Fruit fly (Drosophila melanogaster) whole organism, wandering third instar larva: ENCODE results near the gene Ir67a.

Source experiments
- Abd-B ChIP-seq: fragments of >200 bp; optimal IDR thresholded peaks from 2 replicates; lab custom pipeline; 2017; ENCODE audit warnings: missing biosample characterization, missing genetic modification characterization
- CG32264 ChIP-seq: fragments of 200-800 bp; sonication (Bioruptor generic); optimal IDR thresholded peaks from 2 replicates; lab custom pipeline; 2016; ENCODE audit warnings: missing biosample characterization, missing genetic modification characterization
- CG9705 ChIP-seq: fragments of 200-800 bp; sonication (Bioruptor generic); optimal IDR thresholded peaks from 2 replicates; lab custom pipeline; 2018; ENCODE audit warnings: missing biosample characterization, mild to moderate bottlenecking, missing genetic modification characterization
- CrebA ChIP-seq: fragments of 200-800 bp; sonication (Bioruptor generic); optimal IDR thresholded peaks from 2 replicates; lab custom pipeline; 2016; ENCODE audit warnings: missing biosample characterization, mild to moderate bottlenecking, missing genetic modification characterization, borderline replicate concordance
- Dfd ChIP-seq: fragments of >200 bp; optimal IDR thresholded peaks from 2 replicates; lab custom pipeline; 2017; ENCODE audit warnings: missing biosample characterization, missing genetic modification characterization
- Dif ChIP-seq: fragments of 200-275, 200-300 bp; sonication (Bioruptor generic); optimal IDR thresholded peaks from 2 replicates; lab custom pipeline; 2018; ENCODE audit warnings: missing biosample characterization, missing genetic modification characterization; ENCODE audit not compliant: partially characterized antibody
- GATAd ChIP-seq: sonication (Bioruptor generic); optimal IDR thresholded peaks from 2 replicates; lab custom pipeline; 2016; ENCODE audit warnings: missing biosample characterization, missing genetic modification characterization
- HLH106 ChIP-seq: fragments of 200-800 bp; optimal IDR thresholded peaks from 3 replicates; lab custom pipeline; 2019; ENCODE audit warnings: missing biosample characterization, mild to moderate bottlenecking, missing genetic modification characterization, moderate library complexity
- Hnf4 ChIP-seq: fragments of 200-800 bp; sonication (Bioruptor generic); optimal IDR thresholded peaks from 2 replicates; lab custom pipeline; 2016; ENCODE audit warnings: missing biosample characterization, mild to moderate bottlenecking, missing genetic modification characterization
- Hr78 ChIP-seq: fragments of >200 bp; optimal IDR thresholded peaks from 2 replicates; lab custom pipeline; 2017; ENCODE audit warnings: missing biosample characterization, missing genetic modification characterization
- Hr83 ChIP-seq: fragments of 200-300 bp; sonication (Bioruptor generic); optimal IDR thresholded peaks from 2 replicates; lab custom pipeline; 2016; ENCODE audit warnings: missing biosample characterization, mild to moderate bottlenecking, missing genetic modification characterization, moderate library complexity; ENCODE audit not compliant: poor library complexity, severe bottlenecking
- Jra ChIP-seq: sonication (Bioruptor generic); optimal IDR thresholded peaks from 2 replicates; lab custom pipeline; 2016; ENCODE audit warnings: missing biosample characterization, missing genetic modification characterization
- Mio ChIP-seq: sonication (Bioruptor generic); optimal IDR thresholded peaks from 2 replicates; lab custom pipeline; 2016; ENCODE audit warnings: missing biosample characterization, missing genetic modification characterization
- Myc ChIP-seq: fragments of >200 bp; optimal IDR thresholded peaks from 2 replicates; lab custom pipeline; 2017
- N ChIP-seq: fragments of >200 bp; optimal IDR thresholded peaks from 2 replicates; lab custom pipeline; 2018; ENCODE audit warnings: missing biosample characterization, missing external identifiers, missing genetic modification characterization
- OdsH ChIP-seq: fragments of 200-800 bp; sonication (Bioruptor generic); optimal IDR thresholded peaks from 2 replicates; lab custom pipeline; 2016; ENCODE audit warnings: missing biosample characterization, mild to moderate bottlenecking, missing genetic modification characterization
- Rel ChIP-seq, 2 experiments: fragments of 200-800 bp; sonication (Bioruptor generic) in 1 of 2; optimal IDR thresholded peaks; 2 replicates in 1 of 2; 3 replicates in 1 of 2; lab custom pipeline; 2016 to 2019; ENCODE audit warnings: mild to moderate bottlenecking in 2 of 2, missing biosample characterization in 2 of 2, missing genetic modification characterization in 2 of 2, moderate library complexity in 1 of 2
- Sp1 ChIP-seq: fragments of 200-800 bp; sonication (Bioruptor generic); optimal IDR thresholded peaks from 3 replicates; lab custom pipeline; 2019; ENCODE audit warnings: missing biosample characterization, mild to moderate bottlenecking, missing genetic modification characterization, moderate library complexity
- Vsx2 ChIP-seq: fragments of 200-300, 225-300 bp; sonication (Bioruptor generic); optimal IDR thresholded peaks from 2 replicates; lab custom pipeline; 2018; ENCODE audit warnings: missing biosample characterization, missing genetic modification characterization; ENCODE audit not compliant: partially characterized antibody
- br ChIP-seq: fragments of 200-800 bp; sonication (Bioruptor generic); optimal IDR thresholded peaks from 2 replicates; lab custom pipeline; 2016; ENCODE audit warnings: missing biosample characterization, missing genetic modification characterization
- brk ChIP-seq: fragments of 200-800 bp; sonication (Bioruptor generic); optimal IDR thresholded peaks from 2 replicates; lab custom pipeline; 2016; ENCODE audit warnings: missing biosample characterization, mild to moderate bottlenecking, missing genetic modification characterization
- dl ChIP-seq, 2 experiments: fragments of 175-275, 200-275 bp in 1 of 2; fragments of 200-275 bp in 1 of 2; sonication (Bioruptor generic); optimal IDR thresholded peaks; lab custom pipeline; 2018; ENCODE audit warnings: mild to moderate bottlenecking in 2 of 2, missing biosample characterization in 2 of 2, missing genetic modification characterization in 2 of 2, moderate library complexity in 2 of 2; ENCODE audit not compliant: partially characterized antibody in 2 of 2, insufficient read depth in 1 of 2
- dmrt93B ChIP-seq: fragments of 200-800 bp; sonication (Bioruptor generic); optimal IDR thresholded peaks from 2 replicates; lab custom pipeline; 2018; ENCODE audit warnings: missing biosample characterization, mild to moderate bottlenecking, missing genetic modification characterization
- dsf ChIP-seq: sonication (Bioruptor generic); optimal IDR thresholded peaks from 2 replicates; lab custom pipeline; 2016; ENCODE audit warnings: missing biosample characterization, missing genetic modification characterization, borderline replicate concordance
- ey ChIP-seq: fragments of 200-800 bp; sonication (Bioruptor generic); optimal IDR thresholded peaks from 2 replicates; lab custom pipeline; 2016; ENCODE audit warnings: missing biosample characterization, missing genetic modification characterization
- foxo ChIP-seq, 2 experiments: fragments of 200-800 bp; sonication (Bioruptor generic); optimal IDR thresholded peaks; 2 replicates in 1 of 2; 3 replicates in 1 of 2; lab custom pipeline; 2016 to 2017; ENCODE audit warnings: missing biosample characterization in 2 of 2, missing genetic modification characterization in 2 of 2
- fru ChIP-seq: fragments of 200-800 bp; sonication (Bioruptor generic); optimal IDR thresholded peaks from 3 replicates; lab custom pipeline; 2016; ENCODE audit warnings: missing biosample characterization, mild to moderate bottlenecking, missing genetic modification characterization
- h ChIP-seq: fragments of 200-800 bp; sonication (Bioruptor generic); optimal IDR thresholded peaks from 3 replicates; lab custom pipeline; 2016; ENCODE audit warnings: missing biosample characterization, mild to moderate bottlenecking, missing genetic modification characterization
- jim ChIP-seq: fragments of 175-275, 200-325 bp; sonication (Bioruptor generic); optimal IDR thresholded peaks from 2 replicates; lab custom pipeline; 2016; ENCODE audit warnings: missing biosample characterization, mild to moderate bottlenecking, missing genetic modification characterization
- lola ChIP-seq: fragments of >200 bp; optimal IDR thresholded peaks from 2 replicates; lab custom pipeline; 2017; ENCODE audit warnings: missing biosample characterization, missing genetic modification characterization
- pan ChIP-seq: fragments of >200 bp; optimal IDR thresholded peaks from 2 replicates; lab custom pipeline; 2017
- psq ChIP-seq: fragments of 200-800 bp; sonication (Bioruptor generic); optimal IDR thresholded peaks from 3 replicates; lab custom pipeline; 2017; ENCODE audit warnings: missing biosample characterization, mild to moderate bottlenecking, missing genetic modification characterization, moderate library complexity
- rgr ChIP-seq: fragments of 200-800 bp; sonication (Bioruptor generic); optimal IDR thresholded peaks from 3 replicates; lab custom pipeline; 2016; ENCODE audit warnings: missing biosample characterization, mild to moderate bottlenecking, missing genetic modification characterization
- sage ChIP-seq: fragments of 200-800 bp; sonication (Bioruptor generic); optimal IDR thresholded peaks from 2 replicates; lab custom pipeline; 2016; ENCODE audit warnings: missing biosample characterization, mild to moderate bottlenecking, missing genetic modification characterization
- sv ChIP-seq: fragments of 200-800 bp; sonication (Bioruptor generic); optimal IDR thresholded peaks from 3 replicates; lab custom pipeline; 2016; ENCODE audit warnings: missing biosample characterization, missing genetic modification characterization
- tai ChIP-seq: sonication (Bioruptor generic); optimal IDR thresholded peaks from 2 replicates; lab custom pipeline; 2016; ENCODE audit warnings: missing biosample characterization, missing genetic modification characterization
- usp ChIP-seq: fragments of >200 bp; optimal IDR thresholded peaks from 2 replicates; lab custom pipeline; 2017; ENCODE audit warnings: missing biosample characterization, missing genetic modification characterization
- woc ChIP-seq: sonication (Bioruptor generic); optimal IDR thresholded peaks from 2 replicates; lab custom pipeline; 2016; ENCODE audit warnings: missing biosample characterization, mild to moderate bottlenecking, missing genetic modification characterization

The Ir67a gene

dm6 chr3L:9509037-9509830 is 34.6 kb downstream of the Ir67a start, which contains the start of gene CG3408:
Gene CG3408 (minus strand): TSS chr3L:9509583.
- TF ChIP-seq Dif (GFP tag; lab: Kevin White, UChicago) (no peak), OdsH (GFP tag; lab: Kevin White, UChicago) (no peak), HLH106 (no peak), Hr83 (GFP tag; lab: Kevin White, UChicago) (no peak), fru (GFP tag; lab: Kevin White, UChicago) (peak; percentile 9), jim (no peak), Jra (GFP tag; lab: Kevin White, UChicago) (peak; percentile 7), lola (GFP tag; lab: Kevin White, UChicago) (no peak), CG9705 (GFP tag; lab: Kevin White, UChicago) (no peak), h (GFP tag; lab: Kevin White, UChicago) (peak; percentile 30), Dfd (no peak), psq (GFP tag; lab: Kevin White, UChicago) (peak; percentile 10), Myc (lab: Kevin White, UChicago) (peak; percentile 18), GATAd (GFP tag; lab: Kevin White, UChicago) (no peak), Abd-B (GFP tag; lab: Kevin White, UChicago) (no peak), br (GFP tag; lab: Kevin White, UChicago) (no peak), N (GFP tag; lab: Kevin White, UChicago) (no peak), dmrt93B (no peak), brk (peak; percentile 45), Hnf4 (GFP tag; lab: Kevin White, UChicago) (no peak), foxo (GFP tag; optimal IDR thresholded peaks at IDR 0.05; lab: Kevin White, UChicago) (peak in 1 of 2 experiments; percentile 30), sage (no peak), ey (no peak), dl (GFP tag; optimal IDR thresholded peaks at IDR 0.05; lab: Kevin White, UChicago; ENCODE audit: insufficient read depth in 1 of 2, partially characterized antibody in 2 of 2) (peak in 1 of 2 experiments; percentile 9), rgr (GFP tag; lab: Kevin White, UChicago) (no peak), Hr78 (GFP tag; lab: Kevin White, UChicago) (no peak), woc (GFP tag; lab: Kevin White, UChicago) (peak; percentile 30), CrebA (no peak), Mio (GFP tag; lab: Kevin White, UChicago) (no peak), dsf (GFP tag; lab: Kevin White, UChicago) (no peak), Sp1 (GFP tag; lab: Kevin White, UChicago) (peak; percentile 3), tai (GFP tag; lab: Kevin White, UChicago) (peak; percentile 21), pan (no peak), Vsx2 (GFP tag; lab: Kevin White, UChicago) (peak; percentile 92), usp (GFP tag; lab: Kevin White, UChicago) (no peak), sv (GFP tag; lab: Kevin White, UChicago) (no peak), CG32264 (GFP tag; lab: Kevin White, UChicago) (no peak), Rel (GFP tag; optimal IDR thresholded peaks at IDR 0.05; lab: Kevin White, UChicago) (no peak), Rel (tag; optimal IDR thresholded peaks at IDR 0.05; lab: Kevin White, UChicago) (peak; percentile 88)

- TF ChIP-seq Rel (GFP tag; optimal IDR thresholded peaks at IDR 0.05; lab: Kevin White, UChicago) (no peak), Rel (tag; optimal IDR thresholded peaks at IDR 0.05; lab: Kevin White, UChicago) (peak; percentile 87), psq (GFP tag; lab: Kevin White, UChicago) (peak; percentile 75), rgr (GFP tag; lab: Kevin White, UChicago) (peak; percentile 31), woc (GFP tag; lab: Kevin White, UChicago) (peak; percentile 57), OdsH (GFP tag; lab: Kevin White, UChicago) (peak; percentile 16), sage (no peak), Sp1 (GFP tag; lab: Kevin White, UChicago) (peak; percentile 71), pan (peak; percentile 46), fru (GFP tag; lab: Kevin White, UChicago) (peak; percentile 77), N (GFP tag; lab: Kevin White, UChicago) (no peak), h (GFP tag; lab: Kevin White, UChicago) (peak; percentile 15), HLH106 (peak; percentile 58), jim (no peak), Mio (GFP tag; lab: Kevin White, UChicago) (no peak), Hnf4 (GFP tag; lab: Kevin White, UChicago) (peak; percentile 3), br (GFP tag; lab: Kevin White, UChicago) (peak; percentile 47), GATAd (GFP tag; lab: Kevin White, UChicago) (no peak), CG32264 (GFP tag; lab: Kevin White, UChicago) (no peak), dl (GFP tag; optimal IDR thresholded peaks at IDR 0.05; lab: Kevin White, UChicago; ENCODE audit: insufficient read depth in 1 of 2, partially characterized antibody in 2 of 2) (no peak), foxo (GFP tag; optimal IDR thresholded peaks at IDR 0.05; lab: Kevin White, UChicago) (peak in 1 of 2 experiments; percentile 62), Hr78 (GFP tag; lab: Kevin White, UChicago) (no peak)
Measured at dm6 chr3L:9508653-9509036, 35.2 kb downstream of the Ir67a start.
